Fruit fly (Drosophila melanogaster) whole organism, embryonic: ENCODE results near the gene sp3.
A peak's percentile ranks its signal among the peaks of the same experiment; 100 is the strongest.

ENCODE experiments used
- CG10267 ChIP-seq: fragments of 200-800 bp; sonication (Bioruptor generic); optimal IDR thresholded peaks from 2 replicates; lab custom pipeline; 2018; ENCODE audit warnings: missing biosample characterization, mild to moderate bottlenecking, missing genetic modification characterization, moderate library complexity
- CG10462 ChIP-seq: fragments of 200-800 bp; sonication (Bioruptor generic); optimal IDR thresholded peaks from 2 replicates; lab custom pipeline; 2016; ENCODE audit warnings: missing biosample characterization, missing genetic modification characterization
- CG11093 ChIP-seq: fragments of 200-800 bp; sonication (Bioruptor generic); IDR thresholded peaks from 3 replicates; pipeline ENCODE4 v1.3.6; 2022; ENCODE audit warnings: missing biosample characterization, missing genetic modification characterization
- CG15479 ChIP-seq: fragments of 200-800 bp; sonication (Bioruptor generic); optimal IDR thresholded peaks from 3 replicates; lab custom pipeline; 2019; ENCODE audit warnings: missing biosample characterization, mild to moderate bottlenecking, missing genetic modification characterization, moderate library complexity
- CG16863 ChIP-seq: fragments of 200-800 bp; sonication (Bioruptor generic); optimal IDR thresholded peaks from 3 replicates; lab custom pipeline; 2016; ENCODE audit warnings: missing biosample characterization, missing genetic modification characterization
- CG17361 ChIP-seq: fragments of 200-800 bp; sonication (Bioruptor generic); IDR thresholded peaks from 3 replicates; pipeline ENCODE4 v1.3.6; 2022; ENCODE audit warnings: missing biosample characterization, missing genetic modification characterization
- CG1792 ChIP-seq: fragments of 200-800 bp; sonication (Bioruptor generic); optimal IDR thresholded peaks from 2 replicates; lab custom pipeline; 2016; ENCODE audit warnings: missing biosample characterization, missing genetic modification characterization
- CG31224 ChIP-seq: fragments of 200-800 bp; sonication (Bioruptor generic); IDR thresholded peaks from 2 replicates; pipeline ENCODE4 v1.3.6; 2022; ENCODE audit warnings: missing biosample characterization, missing genetic modification characterization
- CG3281 ChIP-seq: fragments of 200-800 bp; sonication (Bioruptor generic); optimal IDR thresholded peaks from 3 replicates; lab custom pipeline; 2017; ENCODE audit warnings: missing biosample characterization, mild to moderate bottlenecking, missing genetic modification characterization
- CG4328 ChIP-seq: fragments of 200-800 bp; sonication (Bioruptor generic); optimal IDR thresholded peaks from 3 replicates; lab custom pipeline; 2017; ENCODE audit warnings: missing biosample characterization, missing genetic modification reagents, missing genetic modification characterization
- CG4424 ChIP-seq: fragments of 200-800 bp; sonication (Bioruptor generic); optimal IDR thresholded peaks from 3 replicates; lab custom pipeline; 2016; ENCODE audit warnings: missing biosample characterization, missing genetic modification characterization
- CG6175 ChIP-seq: fragments of 200-800 bp; sonication (Bioruptor generic); IDR thresholded peaks from 3 replicates; pipeline ENCODE4 v1.3.6; 2022; ENCODE audit warnings: missing biosample characterization, missing genetic modification characterization
- CG6689 ChIP-seq: fragments of 200-800 bp; sonication (Bioruptor generic); IDR thresholded peaks from 2 replicates; pipeline ENCODE4 v1.3.6; 2022; ENCODE audit warnings: missing biosample characterization, missing genetic modification characterization
- CG7556 ChIP-seq: fragments of 200-800 bp; sonication (Bioruptor generic); optimal IDR thresholded peaks from 2 replicates; lab custom pipeline; 2017; ENCODE audit warnings: missing biosample characterization, mild to moderate bottlenecking, missing genetic modification characterization
- CG7839 ChIP-seq: fragments of 200-800 bp; sonication (Bioruptor generic); optimal IDR thresholded peaks from 3 replicates; lab custom pipeline; 2018; ENCODE audit warnings: missing biosample characterization, mild to moderate bottlenecking, missing genetic modification characterization, moderate library complexity
- CG7928 ChIP-seq: fragments of 200-800 bp; sonication (Bioruptor generic); optimal IDR thresholded peaks from 2 replicates; lab custom pipeline; 2017; ENCODE audit warnings: missing biosample characterization, mild to moderate bottlenecking, missing genetic modification characterization
- CG8924 ChIP-seq: fragments of 200-800 bp; optimal IDR thresholded peaks from 3 replicates; lab custom pipeline; 2019; ENCODE audit warnings: missing biosample characterization, mild to moderate bottlenecking, missing genetic modification characterization, moderate library complexity
- Dfd ChIP-seq, 2 experiments: fragments of >200 bp; optimal IDR thresholded peaks; 2 replicates each; lab custom pipeline; 2017; ENCODE audit warnings: missing biosample characterization in 2 of 2, missing genetic modification characterization in 2 of 2
- Doc2 ChIP-seq: fragments of 200-800 bp; sonication (Bioruptor generic); IDR thresholded peaks from 2 replicates; pipeline ENCODE4 v1.3.6; 2022; ENCODE audit warnings: missing biosample characterization, missing genetic modification characterization
- Dp ChIP-seq: fragments of 200-800 bp; sonication (Bioruptor generic); optimal IDR thresholded peaks from 2 replicates; lab custom pipeline; 2018; ENCODE audit warnings: missing biosample characterization, mild to moderate bottlenecking, missing genetic modification characterization, moderate library complexity
- Drgx ChIP-seq: fragments of 200-800 bp; sonication (Bioruptor generic); IDR thresholded peaks from 2 replicates; pipeline ENCODE4 v1.3.6; 2022; ENCODE audit warnings: missing biosample characterization, missing genetic modification characterization
- Fer2 ChIP-seq: fragments of 200-800 bp; sonication (Bioruptor generic); optimal IDR thresholded peaks from 2 replicates; lab custom pipeline; 2018; ENCODE audit warnings: missing biosample characterization, mild to moderate bottlenecking, missing genetic modification characterization, moderate library complexity
- Hmr ChIP-seq: fragments of 200-800 bp; sonication (Bioruptor generic); optimal IDR thresholded peaks from 3 replicates; lab custom pipeline; 2017; ENCODE audit warnings: mild to moderate bottlenecking, missing biosample characterization, missing genetic modification reagents, missing genetic modification characterization
- Hr39 ChIP-seq: fragments of >200 bp; optimal IDR thresholded peaks from 2 replicates; lab custom pipeline; 2017
- Hsf ChIP-seq: fragments of 200-800 bp; sonication (Bioruptor generic); optimal IDR thresholded peaks from 3 replicates; lab custom pipeline; 2016; ENCODE audit warnings: missing biosample characterization, missing genetic modification characterization
- Mrtf ChIP-seq: fragments of 200-800 bp; sonication (Bioruptor generic); IDR thresholded peaks from 3 replicates; pipeline ENCODE4 v1.3.6; 2022; ENCODE audit warnings: missing biosample characterization, missing genetic modification characterization
- Pdp1 ChIP-seq, 2 experiments: fragments of 200-800 bp; sonication (Bioruptor generic); optimal IDR thresholded peaks; 3 replicates each; lab custom pipeline; 2016; ENCODE audit warnings: missing biosample characterization in 2 of 2, missing genetic modification characterization in 2 of 2, mild to moderate bottlenecking in 1 of 2, moderate library complexity in 1 of 2
- Ptx1 ChIP-seq: fragments of 200-800 bp; sonication (Bioruptor generic); IDR thresholded peaks from 2 replicates; pipeline ENCODE4 v1.3.6; 2022; ENCODE audit warnings: missing biosample characterization, missing genetic modification characterization
- Sox100B ChIP-seq: fragments of 200-800 bp; sonication (Bioruptor generic); optimal IDR thresholded peaks from 3 replicates; lab custom pipeline; 2018; ENCODE audit warnings: missing biosample characterization, mild to moderate bottlenecking, missing genetic modification characterization
- Spps ChIP-seq: fragments of 200-800 bp; sonication (Bioruptor generic); optimal IDR thresholded peaks from 2 replicates; lab custom pipeline; 2018; ENCODE audit warnings: missing biosample characterization, mild to moderate bottlenecking, missing genetic modification characterization
- Trl ChIP-seq, 3 experiments: fragments of >200 bp in 2 of 3; fragments of 200-800 bp in 1 of 3; sonication (Bioruptor generic) in 1 of 3; optimal IDR thresholded peaks; 2 replicates in 1 of 3; 3 replicates in 2 of 3; lab custom pipeline; 2016 to 2017; ENCODE audit warnings: missing biosample characterization in 1 of 3, missing genetic modification characterization in 1 of 3
- ato ChIP-seq: fragments of 200-800 bp; sonication (Bioruptor generic); IDR thresholded peaks from 2 replicates; pipeline ENCODE4 v1.3.6; 2022; ENCODE audit warnings: missing biosample characterization, missing genetic modification characterization; ENCODE audit not compliant: partially characterized antibody
- bab2 ChIP-seq: fragments of 200-800 bp; sonication (Bioruptor generic); optimal IDR thresholded peaks from 2 replicates; lab custom pipeline; 2016; ENCODE audit warnings: missing biosample characterization, missing genetic modification characterization
- croc ChIP-seq: fragments of 200-800 bp; sonication (Bioruptor generic); conservative IDR thresholded peaks from 3 replicates; pipeline ENCODE4 v1.3.6; 2022; ENCODE audit warnings: missing biosample characterization, missing genetic modification characterization
- dm ChIP-seq: fragments of 200-800 bp; sonication (Bioruptor generic); optimal IDR thresholded peaks from 3 replicates; lab custom pipeline; 2016; ENCODE audit warnings: missing biosample characterization, missing genetic modification characterization
- hkb ChIP-seq, 2 experiments: fragments of 200-800 bp in 1 of 2; fragments of >200 bp in 1 of 2; sonication (Bioruptor generic) in 1 of 2; IDR thresholded peaks in 1 of 2; optimal IDR thresholded peaks in 1 of 2; 2 replicates each; pipeline versions ENCODE4 v1.3.6 to Lab custom; 2017 to 2022; ENCODE audit warnings: missing biosample characterization in 1 of 2, missing genetic modification characterization in 1 of 2
- klu ChIP-seq: fragments of 200-800 bp; sonication (Bioruptor generic); IDR thresholded peaks from 2 replicates; pipeline ENCODE4 v1.3.6; 2022; ENCODE audit warnings: missing biosample characterization, missing genetic modification characterization
- lmd ChIP-seq: fragments of 200-800 bp; sonication (Bioruptor generic); IDR thresholded peaks from 2 replicates; pipeline ENCODE4 v1.3.6; 2022; ENCODE audit warnings: missing biosample characterization, missing genetic modification characterization
- lola ChIP-seq, 3 experiments: fragments of >200 bp in 2 of 3; fragments of 200-800 bp in 1 of 3; sonication (Bioruptor generic) in 1 of 3; optimal IDR thresholded peaks; 2 replicates each; lab custom pipeline; 2017 to 2019; ENCODE audit warnings: missing biosample characterization in 3 of 3, missing genetic modification characterization in 3 of 3, mild to moderate bottlenecking in 1 of 3, moderate library complexity in 1 of 3
- pb ChIP-seq: fragments of 200-800 bp; sonication (Bioruptor generic); optimal IDR thresholded peaks from 3 replicates; lab custom pipeline; 2016; ENCODE audit warnings: missing biosample characterization, missing genetic modification characterization
- peb ChIP-seq: fragments of 200-800 bp; sonication (Bioruptor generic); IDR thresholded peaks from 2 replicates; pipeline ENCODE4 v1.3.6; 2022; ENCODE audit warnings: missing biosample characterization, missing genetic modification characterization
- phol ChIP-seq: fragments of 200-800 bp; sonication (Bioruptor generic); optimal IDR thresholded peaks from 3 replicates; lab custom pipeline; 2018; ENCODE audit warnings: missing biosample characterization, mild to moderate bottlenecking, missing genetic modification characterization, moderate library complexity
- pnt ChIP-seq: fragments of 200-800 bp; sonication (Bioruptor generic); optimal IDR thresholded peaks from 3 replicates; lab custom pipeline; 2016; ENCODE audit warnings: missing biosample characterization, missing genetic modification characterization
- psq ChIP-seq: fragments of 200-800 bp; sonication (Bioruptor generic); optimal IDR thresholded peaks from 2 replicates; lab custom pipeline; 2017; ENCODE audit warnings: missing biosample characterization, missing genetic modification characterization
- row ChIP-seq: fragments of 200-800 bp; sonication (Bioruptor generic); IDR thresholded peaks from 3 replicates; pipeline ENCODE4 v1.3.6; 2022; ENCODE audit warnings: missing biosample characterization, missing genetic modification characterization
- sens ChIP-seq: fragments of 200-800 bp; sonication (Bioruptor generic); peaks from one replicate; lab custom pipeline; 2016; ENCODE audit warnings: missing biosample characterization, missing genetic modification characterization
- so ChIP-seq: fragments of 200-800 bp; sonication (Bioruptor generic); IDR thresholded peaks from 3 replicates; pipeline ENCODE4 v1.3.6; 2022; ENCODE audit warnings: missing biosample characterization, missing genetic modification characterization
- tin ChIP-seq: fragments of 200-800 bp; sonication (Bioruptor generic); optimal IDR thresholded peaks from 3 replicates; lab custom pipeline; 2016; ENCODE audit warnings: missing biosample characterization, missing genetic modification characterization
- trem ChIP-seq: fragments of 200-800 bp; optimal IDR thresholded peaks from 3 replicates; lab custom pipeline; 2019; ENCODE audit warnings: missing biosample characterization, mild to moderate bottlenecking, missing genetic modification characterization, moderate library complexity
- zfh1 ChIP-seq: fragments of 200-800 bp; sonication (Bioruptor generic); IDR thresholded peaks from 3 replicates; pipeline ENCODE4 v1.3.6; 2022; ENCODE audit warnings: missing biosample characterization, missing genetic modification characterization

sp3 gene

dm6 chr3R:21493580-21494257 lies 27.0 kb upstream of the sp3 start (continued):
- TF ChIP-seq Spps (peak; percentile 1), lola (GFP tag; optimal IDR thresholded peaks at IDR 0.05; lab: Kevin White, UChicago) (peak in 1 of 3 experiments; percentile 53), so (GFP tag; lab: Robert Waterston, UW) (no peak), CG3281 (no peak), Dp (no peak), phol (tag; lab: Kevin White, UChicago) (peak; percentile 59), CG1792 (peak; percentile 23), CG7839 (tag; lab: Kevin White, UChicago) (peak; percentile 71), Fer2 (tag; lab: Kevin White, UChicago) (no peak), klu (no peak), Mrtf (GFP tag; lab: Robert Waterston, UW) (peak; percentile 64; the same call in 1 of the 3 replicates), trem (tag; lab: Kevin White, UChicago) (peak; percentile 29), hkb (optimal IDR thresholded peaks at IDR 0.05; lab: Kevin White, UChicago) (no peak), hkb (GFP tag; IDR thresholded peaks at IDR 0.05; lab: Robert Waterston, UW) (peak; percentile 55), pb (GFP tag; lab: Kevin White, UChicago) (peak; percentile 32), CG6175 (GFP tag; lab: Robert Waterston, UW) (no peak), peb (GFP tag; lab: Robert Waterston, UW) (peak; percentile 20; the same call in 1 of the 2 replicates), psq (GFP tag; lab: Kevin White, UChicago) (no peak), CG16863 (GFP tag; lab: Kevin White, UChicago) (peak; percentile 24), CG15479 (GFP tag; lab: Kevin White, UChicago) (peak; percentile 98), CG10462 (GFP tag; lab: Kevin White, UChicago) (no peak), Hmr (GFP tag; lab: Kevin White, UChicago) (no peak), CG4424 (GFP tag; lab: Kevin White, UChicago) (peak; percentile 37), CG17361 (GFP tag; lab: Robert Waterston, UW) (peak; percentile 77), CG8924 (tag; lab: Kevin White, UChicago) (peak; percentile 71), CG10267 (tag; lab: Kevin White, UChicago) (peak; percentile 30), row (peak; percentile 52), ato (GFP tag; lab: Robert Waterston, UW) (no peak), dm (GFP tag; lab: Kevin White, UChicago) (no peak), CG11093 (GFP tag; lab: Robert Waterston, UW) (0 out of 3 replicates have a peak, but pooled peaks have one; percentile 44), Hr39 (lab: Kevin White, UChicago) (no peak), tin (GFP tag; lab: Kevin White, UChicago) (peak; percentile 48), Doc2 (GFP tag; lab: Robert Waterston, UW) (no peak), Trl (optimal IDR thresholded peaks at IDR 0.05; lab: Kevin White, UChicago) (no peak), Trl (GFP tag; optimal IDR thresholded peaks at IDR 0.05; lab: Kevin White, UChicago) (no peak), CG6689 (peak; percentile 48), lmd (GFP tag; lab: Robert Waterston, UW) (peak; percentile 69), Ptx1 (peak; percentile 58), bab2 (GFP tag; lab: Kevin White, UChicago) (peak; percentile 18), CG31224 (GFP tag; lab: Robert Waterston, UW) (no peak), Pdp1 (GFP tag; optimal IDR thresholded peaks at IDR 0.05; lab: Kevin White, UChicago) (peak; percentile 23 to 53), CG7928 (GFP tag; lab: Kevin White, UChicago) (no peak), Sox100B (peak; percentile 70), CG4328 (GFP tag; lab: Kevin White, UChicago) (peak; percentile 2), CG7556 (peak; percentile 59), Hsf (GFP tag; lab: Kevin White, UChicago) (peak; percentile 20), pnt (peak; percentile 37), zfh1 (GFP tag; lab: Robert Waterston, UW) (peak; percentile 66), sens (GFP tag; lab: Kevin White, UChicago) (peak; percentile 92), croc (GFP tag; lab: Robert Waterston, UW) (peak; percentile 61), Drgx (GFP tag; lab: Robert Waterston, UW) (no peak), Dfd (GFP tag; optimal IDR thresholded peaks at IDR 0.05; lab: Kevin White, UChicago) (no peak)
